Worm (Caenorhabditis elegans) whole organism, mixed stage, embryonic: ENCODE results near the gene T26H5.9.

Source experiments
- drap-1 ChIP-seq: fragments of 200-800 bp; sonication (Bioruptor generic); optimal IDR thresholded peaks from 3 replicates; lab custom pipeline; 2018; ENCODE audit warnings: mild to moderate bottlenecking, missing genetic modification characterization, missing compliant biosample characterization
- elt-1 ChIP-seq: sonication (generic microtip); optimal IDR thresholded peaks from 2 replicates; lab custom pipeline; 2017; ENCODE audit warnings: missing genetic modification characterization, mild to moderate bottlenecking, missing compliant biosample characterization, antibody characterized with exemption, moderate library complexity, borderline replicate concordance; ENCODE audit not compliant: insufficient read depth
- elt-3 ChIP-seq: fragments of 150-350 bp; optimal IDR thresholded peaks from 2 replicates; lab custom pipeline; 2014; ENCODE audit warnings: missing biosample characterization, missing genetic modification characterization
- lin-13 ChIP-seq: fragments of 150-350 bp; optimal IDR thresholded peaks from 2 replicates; lab custom pipeline; 2014; ENCODE audit warnings: missing biosample characterization, missing genetic modification characterization
- lin-32 ChIP-seq: fragments of 200-800 bp; sonication (Bioruptor generic); optimal IDR thresholded peaks from 2 replicates; lab custom pipeline; 2018; ENCODE audit warnings: mild to moderate bottlenecking, missing genetic modification characterization, missing compliant biosample characterization
- nhr-12 ChIP-seq: fragments of 150-350 bp; optimal IDR thresholded peaks from 2 replicates; lab custom pipeline; 2014; ENCODE audit warnings: missing biosample characterization, missing genetic modification characterization
- nhr-237 ChIP-seq: fragments of 150-350 bp; optimal IDR thresholded peaks from 2 replicates; lab custom pipeline; 2014; ENCODE audit warnings: missing biosample characterization, missing genetic modification characterization
- pha-4 ChIP-seq: fragments of 150-350 bp; optimal IDR thresholded peaks from 2 replicates; lab custom pipeline; 2018; ENCODE audit warnings: missing biosample characterization, missing genetic modification reagents, missing genetic modification characterization

ce11 chrV:15434647-15435046 is 10.1 kb upstream of the T26H5.9 start:
- TF ChIP-seq elt-3 (tag; lab: Kevin White, UChicago) (no peak), lin-13 (tag; lab: Kevin White, UChicago) (no peak), pha-4 (no peak), lin-32 (GFP tag; lab: Kevin White, UChicago) (no peak), elt-1 (tag; lab: Kevin White, UChicago) (no peak), nhr-237 (tag; lab: Kevin White, UChicago) (no peak), nhr-12 (tag; lab: Kevin White, UChicago) (no peak), drap-1 (GFP tag; lab: Kevin White, UChicago) (no peak)
